Worm (Caenorhabditis elegans): ENCODE measurements around the gene C33C12.7.

DNA sequence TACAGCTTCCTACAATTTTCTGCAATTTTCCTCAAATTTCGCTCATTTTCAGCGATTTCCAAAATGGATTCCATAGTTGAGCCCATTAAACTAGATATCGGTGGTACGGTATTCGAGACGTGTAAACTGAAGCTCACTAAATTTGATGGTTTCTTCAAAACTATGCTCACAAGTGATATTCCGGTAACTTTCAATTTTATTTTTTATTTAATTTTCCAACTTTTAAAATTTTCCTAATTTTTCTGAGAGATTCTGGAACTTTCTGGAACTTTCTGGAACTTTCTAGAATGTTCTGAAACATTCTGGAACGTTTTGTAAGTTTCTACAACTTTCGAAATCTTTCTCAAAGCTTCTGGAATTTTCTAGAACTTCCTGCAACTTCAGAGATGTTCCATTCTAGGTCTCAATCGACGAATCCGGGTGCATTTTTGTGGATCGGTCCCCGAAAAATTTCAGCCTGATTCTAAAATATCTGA lies 28.3 kb downstream of the C33C12.7 start, which contains the start of gene C40A11.2:
- TF ChIP-seq cog-1 (tag; optimal IDR thresholded peaks at IDR 0.05): no peak
- TF ChIP-seq tab-1 (GFP tag; IDR thresholded peaks at IDR 0.05): no peak
- TF ChIP-seq klf-2 (GFP tag; conservative IDR thresholded peaks at IDR 0.05): no peak
- no peak for TF ChIP-seq T22C8.4 (GFP tag; IDR thresholded peaks at IDR 0.05)
- TF ChIP-seq ztf-29 (GFP tag; IDR thresholded peaks at IDR 0.05): no peak
- TF ChIP-seq med-1 (GFP tag; optimal IDR thresholded peaks at IDR 0.05; ENCODE audit: insufficient read depth): no peak
- no peak for TF ChIP-seq flt-1 (GFP tag; IDR thresholded peaks at IDR 0.05)

All from whole organism, midembryonic.